Fruit fly (Drosophila melanogaster) whole organism, embryonic: ENCODE measurements around the gene CG7879.

Experiments
- ATbp ChIP-seq: fragments of 200-800 bp; sonication (Bioruptor generic); optimal IDR thresholded peaks from 2 replicates; lab custom pipeline; 2017; ENCODE audit warnings: missing biosample characterization, mild to moderate bottlenecking, missing genetic modification characterization, missing genetic modification reagents
- Adf1 ChIP-seq: fragments of 200-800 bp; sonication (Bioruptor generic); IDR thresholded peaks from 2 replicates; pipeline ENCODE4 v1.3.6; 2022; ENCODE audit warnings: missing biosample characterization, missing genetic modification characterization
- CG10431 ChIP-seq: fragments of 200-800 bp; sonication (Bioruptor generic); optimal IDR thresholded peaks from 3 replicates; lab custom pipeline; 2018; ENCODE audit warnings: missing biosample characterization, mild to moderate bottlenecking, missing genetic modification characterization
- CG10543 ChIP-seq: fragments of 200-800 bp; sonication (Bioruptor generic); optimal IDR thresholded peaks from 3 replicates; lab custom pipeline; 2017; ENCODE audit warnings: missing biosample characterization, mild to moderate bottlenecking, missing genetic modification characterization, moderate library complexity
- CG12219 ChIP-seq: fragments of 200-800 bp; sonication (Bioruptor generic); optimal IDR thresholded peaks from 3 replicates; lab custom pipeline; 2018; ENCODE audit warnings: missing biosample characterization, mild to moderate bottlenecking, missing genetic modification characterization
- CG12769 ChIP-seq: fragments of 200-800 bp; sonication (Bioruptor generic); optimal IDR thresholded peaks from 2 replicates; lab custom pipeline; 2019; ENCODE audit warnings: missing biosample characterization, mild to moderate bottlenecking, missing genetic modification characterization, moderate library complexity
- CG13624 ChIP-seq: fragments of 200-800 bp; sonication (Bioruptor generic); optimal IDR thresholded peaks from 2 replicates; lab custom pipeline; 2016; ENCODE audit warnings: missing biosample characterization, missing genetic modification characterization
- CG1529 ChIP-seq: fragments of 200-800 bp; sonication (Bioruptor generic); optimal IDR thresholded peaks from 3 replicates; lab custom pipeline; 2018; ENCODE audit warnings: missing biosample characterization, missing genetic modification characterization
- CG17361 ChIP-seq: fragments of 200-800 bp; sonication (Bioruptor generic); IDR thresholded peaks from 3 replicates; pipeline ENCODE4 v1.3.6; 2022; ENCODE audit warnings: missing biosample characterization, missing genetic modification characterization
- CG1792 ChIP-seq: fragments of 200-800 bp; sonication (Bioruptor generic); optimal IDR thresholded peaks from 2 replicates; lab custom pipeline; 2016; ENCODE audit warnings: missing biosample characterization, missing genetic modification characterization
- CG18476 ChIP-seq: fragments of 200-800 bp; sonication (Bioruptor generic); optimal IDR thresholded peaks from 2 replicates; lab custom pipeline; 2016; ENCODE audit warnings: missing biosample characterization, mild to moderate bottlenecking, missing genetic modification characterization
- CG4328 ChIP-seq: fragments of 200-800 bp; sonication (Bioruptor generic); optimal IDR thresholded peaks from 3 replicates; lab custom pipeline; 2017; ENCODE audit warnings: missing biosample characterization, missing genetic modification reagents, missing genetic modification characterization
- CG5180 ChIP-seq: fragments of 200-800 bp; sonication (Bioruptor generic); optimal IDR thresholded peaks from 3 replicates; lab custom pipeline; 2017; ENCODE audit warnings: missing biosample characterization, missing genetic modification characterization, mild to moderate bottlenecking, moderate library complexity, missing genetic modification reagents
- CG5953 ChIP-seq: fragments of 200-800 bp; sonication (Bioruptor generic); IDR thresholded peaks from 2 replicates; pipeline ENCODE4 v1.3.6; 2022; ENCODE audit warnings: missing biosample characterization, missing genetic modification characterization
- CG6765 ChIP-seq: fragments of 200-800 bp; sonication (Bioruptor generic); optimal IDR thresholded peaks from 3 replicates; lab custom pipeline; 2017; ENCODE audit warnings: missing biosample characterization, mild to moderate bottlenecking, missing genetic modification characterization
- CG7271 ChIP-seq: fragments of 200-800 bp; sonication (Bioruptor generic); optimal IDR thresholded peaks from 2 replicates; lab custom pipeline; 2018; ENCODE audit warnings: missing biosample characterization, mild to moderate bottlenecking, missing genetic modification characterization, moderate library complexity
- CG7963 ChIP-seq: fragments of 200-800 bp; sonication (Bioruptor generic); IDR thresholded peaks from 3 replicates; pipeline ENCODE4 v1.3.6; 2022; ENCODE audit warnings: missing biosample characterization, missing genetic modification characterization; ENCODE audit not compliant: partially characterized antibody
- CG8478 ChIP-seq: fragments of >200 bp; optimal IDR thresholded peaks from 2 replicates; lab custom pipeline; 2018
- Chrac-16 ChIP-seq: fragments of 200-800 bp; sonication (Bioruptor generic); optimal IDR thresholded peaks from 3 replicates; lab custom pipeline; 2016; ENCODE audit warnings: missing biosample characterization, missing genetic modification characterization
- Deaf1 ChIP-seq: fragments of 200-800 bp; optimal IDR thresholded peaks from 3 replicates; lab custom pipeline; 2019; ENCODE audit warnings: missing biosample characterization, mild to moderate bottlenecking, missing genetic modification characterization, moderate library complexity
- Doc3 ChIP-seq: fragments of 200-800 bp; sonication (Bioruptor generic); IDR thresholded peaks from 3 replicates; pipeline ENCODE4 v1.3.6; 2022; ENCODE audit warnings: missing biosample characterization, missing genetic modification characterization; ENCODE audit not compliant: partially characterized antibody
- Eip74EF ChIP-seq, 2 experiments: fragments of 200-800 bp in 1 of 2; fragments of >200 bp in 1 of 2; sonication (Bioruptor generic) in 1 of 2; optimal IDR thresholded peaks; 2 replicates each; lab custom pipeline; 2017 to 2019; ENCODE audit warnings: missing biosample characterization in 2 of 2, missing genetic modification characterization in 2 of 2, mild to moderate bottlenecking in 1 of 2, moderate library complexity in 1 of 2
- GATAe ChIP-seq: fragments of 200-800 bp; sonication (Bioruptor generic); conservative IDR thresholded peaks from 2 replicates; pipeline ENCODE4 v1.3.6; 2022; ENCODE audit warnings: missing biosample characterization, missing genetic modification characterization
- Lhr ChIP-seq: fragments of 200-800 bp; sonication (Bioruptor generic); optimal IDR thresholded peaks from 3 replicates; lab custom pipeline; 2017; ENCODE audit warnings: mild to moderate bottlenecking, missing biosample characterization, missing genetic modification reagents, missing genetic modification characterization
- Nf-YC ChIP-seq: fragments of 200-800 bp; optimal IDR thresholded peaks from 3 replicates; lab custom pipeline; 2019; ENCODE audit warnings: missing biosample characterization, mild to moderate bottlenecking, missing genetic modification characterization, moderate library complexity
- Poxn ChIP-seq: fragments of 200-800 bp; sonication (Bioruptor generic); IDR thresholded peaks from 2 replicates; pipeline ENCODE4 v1.3.6; 2022; ENCODE audit warnings: missing biosample characterization, missing genetic modification characterization
- Ravus ChIP-seq: fragments of 200-800 bp; sonication (Bioruptor generic); IDR thresholded peaks from 2 replicates; pipeline ENCODE4 v1.3.6; 2022; ENCODE audit warnings: missing biosample characterization, missing genetic modification characterization
- Six4 ChIP-seq: fragments of 200-800 bp; sonication (Bioruptor generic); optimal IDR thresholded peaks from 2 replicates; lab custom pipeline; 2016; ENCODE audit warnings: missing biosample characterization, missing genetic modification characterization
- Stat92E ChIP-seq, 3 experiments: fragments of >200 bp in 2 of 3; fragments of 200-800 bp in 1 of 3; sonication (Bioruptor generic) in 1 of 3; optimal IDR thresholded peaks; 2 replicates each; lab custom pipeline; 2017 to 2019; ENCODE audit warnings: missing biosample characterization in 3 of 3, missing genetic modification characterization in 3 of 3, mild to moderate bottlenecking in 1 of 3, moderate library complexity in 1 of 3
- ase ChIP-seq: fragments of 200-800 bp; sonication (Bioruptor generic); IDR thresholded peaks from 3 replicates; pipeline ENCODE4 v1.3.6; 2022; ENCODE audit warnings: missing biosample characterization, missing genetic modification characterization
- cad ChIP-seq: fragments of >200 bp; optimal IDR thresholded peaks from 2 replicates; lab custom pipeline; 2017; ENCODE audit warnings: missing biosample characterization, missing genetic modification characterization
- caup ChIP-seq: fragments of 200-800 bp; sonication (Bioruptor generic); optimal IDR thresholded peaks from 3 replicates; lab custom pipeline; 2017; ENCODE audit warnings: missing biosample characterization, mild to moderate bottlenecking, missing genetic modification characterization, moderate library complexity; ENCODE audit not compliant: severe bottlenecking
- chinmo ChIP-seq: fragments of 200-800 bp; sonication (Bioruptor generic); IDR thresholded peaks from 4 replicates; pipeline ENCODE4 v1.3.6; 2022; ENCODE audit warnings: missing biosample characterization, missing genetic modification characterization; ENCODE audit not compliant: partially characterized antibody
- dan ChIP-seq: fragments of 200-800 bp; sonication (Bioruptor generic); IDR thresholded peaks from 2 replicates; pipeline ENCODE4 v1.3.6; 2022; ENCODE audit warnings: missing biosample characterization, missing genetic modification characterization
- ems ChIP-seq: fragments of 200-800 bp; sonication (Bioruptor generic); optimal IDR thresholded peaks from 3 replicates; lab custom pipeline; 2016; ENCODE audit warnings: missing biosample characterization, missing genetic modification characterization
- ken ChIP-seq: fragments of 200-800 bp; sonication (Bioruptor generic); IDR thresholded peaks from 3 replicates; pipeline ENCODE4 v1.3.6; 2022; ENCODE audit warnings: missing biosample characterization, missing genetic modification characterization
- lbe ChIP-seq: fragments of 200-800 bp; sonication (Bioruptor generic); optimal IDR thresholded peaks from 2 replicates; lab custom pipeline; 2016; ENCODE audit warnings: missing biosample characterization, mild to moderate bottlenecking, missing genetic modification characterization
- lola ChIP-seq, 3 experiments: fragments of >200 bp in 2 of 3; fragments of 200-800 bp in 1 of 3; sonication (Bioruptor generic) in 1 of 3; optimal IDR thresholded peaks; 2 replicates each; lab custom pipeline; 2017 to 2019; ENCODE audit warnings: missing biosample characterization in 3 of 3, missing genetic modification characterization in 3 of 3, mild to moderate bottlenecking in 1 of 3, moderate library complexity in 1 of 3
- lov ChIP-seq, 2 experiments: fragments of 200-800 bp in 1 of 2; fragments of >200 bp in 1 of 2; sonication (Bioruptor generic) in 1 of 2; IDR thresholded peaks in 1 of 2; optimal IDR thresholded peaks in 1 of 2; 2 replicates in 1 of 2; 3 replicates in 1 of 2; pipeline versions ENCODE4 v1.3.6 to Lab custom; 2017 to 2022; ENCODE audit warnings: missing biosample characterization in 1 of 2, missing genetic modification characterization in 1 of 2
- pita ChIP-seq: fragments of 200-800 bp; sonication (Bioruptor generic); optimal IDR thresholded peaks from 2 replicates; lab custom pipeline; 2017; ENCODE audit warnings: missing biosample characterization, mild to moderate bottlenecking, missing genetic modification characterization
- pros ChIP-seq: fragments of 200-800 bp; sonication (Bioruptor generic); optimal IDR thresholded peaks from 3 replicates; lab custom pipeline; 2019; ENCODE audit warnings: missing biosample characterization, mild to moderate bottlenecking, missing genetic modification characterization, moderate library complexity
- pum ChIP-seq: fragments of 200-800 bp; sonication (Bioruptor generic); optimal IDR thresholded peaks from 2 replicates; lab custom pipeline; 2016; ENCODE audit warnings: missing biosample characterization, missing genetic modification characterization
- sc ChIP-seq, 3 experiments: fragments of >200 bp in 2 of 3; fragments of 200-800 bp in 1 of 3; sonication (Bioruptor generic) in 1 of 3; optimal IDR thresholded peaks; 2 replicates in 2 of 3; 3 replicates in 1 of 3; lab custom pipeline; 2017; ENCODE audit warnings: mild to moderate bottlenecking in 1 of 3, missing biosample characterization in 1 of 3, missing genetic modification characterization in 1 of 3, missing genetic modification reagents in 1 of 3
- sens ChIP-seq: fragments of 200-800 bp; sonication (Bioruptor generic); peaks from one replicate; lab custom pipeline; 2016; ENCODE audit warnings: missing biosample characterization, missing genetic modification characterization
- sim ChIP-seq: fragments of 200-800 bp; sonication (Bioruptor generic); IDR thresholded peaks from 2 replicates; pipeline ENCODE4 v1.3.6; 2022; ENCODE audit warnings: missing biosample characterization, missing genetic modification characterization
- stc ChIP-seq: fragments of 200-800 bp; sonication (Bioruptor generic); IDR thresholded peaks from 2 replicates; pipeline ENCODE4 v1.3.6; 2022; ENCODE audit warnings: missing biosample characterization, missing genetic modification characterization
- vnd ChIP-seq: fragments of 200-800 bp; sonication (Bioruptor generic); IDR thresholded peaks from 3 replicates; pipeline ENCODE4 v1.3.6; 2022; ENCODE audit warnings: missing biosample characterization, missing genetic modification characterization; ENCODE audit not compliant: partially characterized antibody
- vvl ChIP-seq: fragments of 200-800 bp; sonication (Bioruptor generic); IDR thresholded peaks from 2 replicates; pipeline ENCODE4 v1.3.6; 2022; ENCODE audit warnings: missing biosample characterization, missing genetic modification characterization

Gene CG7879

DNA sequence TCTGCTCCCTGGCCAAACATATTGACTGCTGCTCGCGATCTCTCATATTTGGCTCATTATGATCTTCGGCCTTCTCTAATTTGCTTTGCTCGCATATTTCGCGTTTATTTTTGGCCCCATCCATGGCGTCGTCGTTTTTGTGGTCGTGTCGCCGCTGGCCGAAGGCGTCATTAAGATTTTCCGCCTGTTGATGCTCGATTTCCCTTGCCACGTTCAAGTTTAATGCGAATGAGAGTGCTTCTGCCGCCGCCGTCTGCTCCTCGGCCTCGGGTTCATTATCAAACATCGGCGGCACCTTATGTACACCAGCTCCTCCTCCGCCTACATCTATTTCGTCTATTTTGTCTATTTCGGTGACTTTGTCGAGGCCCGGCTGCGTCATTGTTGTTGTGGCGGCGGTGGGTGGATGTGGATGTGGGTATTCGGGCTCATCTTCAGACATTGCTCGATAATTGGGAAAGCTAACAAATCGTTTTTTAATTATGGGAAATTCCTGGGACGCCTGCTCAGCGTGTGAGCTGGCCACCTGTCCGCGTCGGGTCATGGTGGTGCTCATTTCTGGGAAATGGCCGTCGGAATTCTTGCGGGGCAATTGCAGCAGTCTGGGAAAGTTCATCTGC lies 46.2 kb upstream of the CG7879 start (continued):
- no peak for TF ChIP-seq lov (optimal IDR thresholded peaks at IDR 0.05; lab: Kevin White, UChicago)
- TF ChIP-seq lov (GFP tag; IDR thresholded peaks at IDR 0.05; lab: Robert Waterston, UW) = no peak
- no peak for TF ChIP-seq CG1529 (GFP tag; lab: Kevin White, UChicago)
- no peak for TF ChIP-seq CG6765 (GFP tag; lab: Kevin White, UChicago)
- TF ChIP-seq Poxn (GFP tag; lab: Robert Waterston, UW) = no peak
- no peak for TF ChIP-seq vnd (GFP tag; lab: Robert Waterston, UW)
- TF ChIP-seq vvl (GFP tag; lab: Robert Waterston, UW) = no peak
- peak; percentile 66 for TF ChIP-seq CG12769 (tag; lab: Kevin White, UChicago)
- no peak for TF ChIP-seq lbe (GFP tag; lab: Kevin White, UChicago)
- no peak for TF ChIP-seq CG7271 (tag; lab: Kevin White, UChicago)
- no peak for TF ChIP-seq CG5180
- no peak for TF ChIP-seq Ravus (GFP tag; lab: Robert Waterston, UW)
- no peak for TF ChIP-seq CG5953 (GFP tag; lab: Robert Waterston, UW)
- no peak for TF ChIP-seq pita
- no peak for TF ChIP-seq ase (GFP tag; lab: Robert Waterston, UW)
- no peak for TF ChIP-seq CG13624 (GFP tag; lab: Kevin White, UChicago)
- TF ChIP-seq ken (GFP tag; lab: Robert Waterston, UW) = no peak
- TF ChIP-seq CG4328 = no peak
- no peak for TF ChIP-seq Chrac-16 (GFP tag; lab: Kevin White, UChicago)
- no peak for TF ChIP-seq CG10431
- TF ChIP-seq ems (GFP tag; lab: Kevin White, UChicago) = no peak
- TF ChIP-seq Six4 (GFP tag; lab: Kevin White, UChicago) = no peak
- TF ChIP-seq Stat92E (GFP tag; optimal IDR thresholded peaks at IDR 0.05; lab: Kevin White, UChicago) = no peak
- TF ChIP-seq pros (GFP tag; lab: Kevin White, UChicago) = no peak
- peak; percentile 71 for TF ChIP-seq Deaf1
- TF ChIP-seq GATAe = no peak
- TF ChIP-seq chinmo = 0 out of 4 replicates have a peak, but pooled peaks have one; percentile 18
- TF ChIP-seq sim = no peak
- peak; percentile 13; the same call in 1 of the 2 replicates for TF ChIP-seq Adf1 (GFP tag; lab: Robert Waterston, UW)
- TF ChIP-seq caup (GFP tag; lab: Kevin White, UChicago) = no peak
- TF ChIP-seq CG10543 = peak; percentile 85
- no peak for TF ChIP-seq CG8478 (lab: Kevin White, UChicago)
- TF ChIP-seq stc (GFP tag; lab: Robert Waterston, UW) = no peak
- TF ChIP-seq CG18476 (GFP tag; lab: Kevin White, UChicago) = no peak
- no peak for TF ChIP-seq CG1792 (GFP tag; lab: Kevin White, UChicago)
- no peak for TF ChIP-seq Lhr (GFP tag; lab: Kevin White, UChicago)
- no peak for TF ChIP-seq Nf-YC
- TF ChIP-seq lola (GFP tag; optimal IDR thresholded peaks at IDR 0.05; lab: Kevin White, UChicago) = no peak
- no peak for TF ChIP-seq sc (optimal IDR thresholded peaks at IDR 0.05; lab: Kevin White, UChicago)
- TF ChIP-seq sc (GFP tag; optimal IDR thresholded peaks at IDR 0.05; lab: Kevin White, UChicago) = no peak
- peak; percentile 50 for TF ChIP-seq sens (GFP tag; lab: Kevin White, UChicago)
- no peak for TF ChIP-seq CG12219
- TF ChIP-seq cad = no peak
- TF ChIP-seq CG7963 = no peak
- TF ChIP-seq pum (GFP tag; lab: Kevin White, UChicago) = no peak
- no peak for TF ChIP-seq dan (GFP tag; lab: Robert Waterston, UW)
- TF ChIP-seq CG17361 (GFP tag; lab: Robert Waterston, UW) = no peak
- TF ChIP-seq Eip74EF (GFP tag; optimal IDR thresholded peaks at IDR 0.05; lab: Kevin White, UChicago) = no peak
- TF ChIP-seq ATbp (GFP tag; lab: Kevin White, UChicago) = no peak
- TF ChIP-seq Doc3 (GFP tag; lab: Robert Waterston, UW) = no peak
